Worm (Caenorhabditis elegans): ENCODE measurements around the gene srt-56.

The srt-56 gene

DNA sequence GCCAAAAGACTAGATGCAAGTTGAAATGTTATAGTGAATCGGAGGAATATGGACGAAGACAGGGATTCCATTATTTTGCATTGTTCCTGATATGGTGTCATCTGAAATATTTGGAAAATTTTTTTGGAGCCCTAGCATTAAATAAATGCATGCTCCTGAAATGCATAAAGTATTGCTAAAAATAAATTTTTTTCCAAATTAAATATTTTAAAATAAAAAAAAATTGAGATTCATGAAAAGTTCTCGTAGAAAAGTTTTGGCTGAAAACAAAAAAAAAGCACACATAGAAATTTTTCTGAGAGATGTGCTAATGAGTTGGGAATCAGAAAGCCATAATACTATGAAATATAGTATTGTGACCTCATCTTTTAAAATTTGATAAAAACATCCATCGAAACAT is 33.4 kb upstream of the srt-56 start, which contains the start of gene srab-7:
srab-7 (minus strand) TSS at position 101 of the 400 bp plus-strand sequence.
- TF ChIP-seq T22C8.4 (GFP tag; IDR thresholded peaks at IDR 0.05) (no peak), flt-1 (GFP tag; IDR thresholded peaks at IDR 0.05) (no peak), ztf-29 (GFP tag; IDR thresholded peaks at IDR 0.05) (no peak), klf-2 (GFP tag; conservative IDR thresholded peaks at IDR 0.05) (no peak)

DNA sequence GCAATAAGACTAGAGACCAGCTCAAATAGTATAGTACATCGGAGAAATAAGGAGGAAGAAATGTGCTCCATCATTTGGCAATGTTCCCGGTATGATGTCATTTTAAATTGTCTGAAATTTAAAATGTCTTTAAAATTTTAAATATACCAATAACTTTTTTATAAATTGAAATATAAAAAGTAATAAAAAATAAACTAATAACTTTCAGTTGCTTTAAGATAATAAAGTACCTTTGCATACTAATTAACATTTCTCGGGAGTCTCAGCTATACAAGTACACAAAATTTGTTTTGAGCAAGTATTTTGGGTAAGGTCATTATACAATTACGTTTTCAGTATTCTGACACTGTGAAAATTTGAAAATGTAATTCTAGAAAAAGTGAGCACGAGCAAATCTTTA is 30.2 kb upstream of the srt-56 start, which contains the start of gene srab-6:
srab-6 (minus strand) TSS at position 101 of the 400 bp plus-strand sequence.
- no peak for TF ChIP-seq tab-1 (GFP tag; IDR thresholded peaks at IDR 0.05)
- TF ChIP-seq cog-1 (tag; optimal IDR thresholded peaks at IDR 0.05) = no peak
- TF ChIP-seq ref-1 (GFP tag; conservative IDR thresholded peaks at IDR 0.05) = no peak
- TF ChIP-seq T22C8.4 (GFP tag; IDR thresholded peaks at IDR 0.05) = no peak
- no peak for TF ChIP-seq flt-1 (GFP tag; IDR thresholded peaks at IDR 0.05)
- TF ChIP-seq med-1 (GFP tag; optimal IDR thresholded peaks at IDR 0.05; ENCODE audit: insufficient read depth) = no peak
- no peak for TF ChIP-seq ztf-29 (GFP tag; IDR thresholded peaks at IDR 0.05)
- no peak for TF ChIP-seq klf-2 (GFP tag; conservative IDR thresholded peaks at IDR 0.05)
- no peak for TF ChIP-seq ztf-23 (GFP tag; IDR thresholded peaks at IDR 0.05)

DNA sequence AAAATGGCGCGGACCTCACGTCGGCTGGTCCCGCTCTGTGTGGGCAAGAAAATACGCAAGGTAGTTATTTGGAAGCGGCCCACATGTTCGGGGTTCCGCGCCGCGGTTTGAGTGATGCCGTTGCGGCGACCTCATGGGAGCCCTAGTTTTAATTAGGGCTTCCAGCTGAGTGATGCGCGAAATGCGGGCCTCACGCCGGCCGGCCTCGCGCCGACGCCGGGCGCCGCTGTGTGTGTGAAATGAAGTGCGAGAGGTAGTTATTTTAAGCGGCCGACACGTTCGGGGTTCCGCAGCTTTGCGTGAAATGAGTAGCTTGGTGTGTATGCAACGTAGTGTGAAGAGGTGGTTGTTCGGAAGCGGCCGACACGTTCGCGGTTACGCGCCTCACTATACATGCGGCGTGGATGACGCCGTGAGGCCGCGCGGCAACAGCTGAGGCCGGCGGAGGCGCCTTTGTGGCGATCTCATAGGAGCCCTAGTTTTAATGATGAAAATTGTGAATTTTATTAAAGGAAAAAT is 28.3 kb upstream of the srt-56 start:
- TF ChIP-seq tab-1 (GFP tag; IDR thresholded peaks at IDR 0.05) (no peak), med-1 (GFP tag; optimal IDR thresholded peaks at IDR 0.05; ENCODE audit: insufficient read depth) (no peak), ref-1 (GFP tag; conservative IDR thresholded peaks at IDR 0.05) (no peak), cog-1 (tag; optimal IDR thresholded peaks at IDR 0.05) (no peak), ztf-23 (GFP tag; IDR thresholded peaks at IDR 0.05) (no peak), flt-1 (GFP tag; IDR thresholded peaks at IDR 0.05) (no peak)

DNA sequence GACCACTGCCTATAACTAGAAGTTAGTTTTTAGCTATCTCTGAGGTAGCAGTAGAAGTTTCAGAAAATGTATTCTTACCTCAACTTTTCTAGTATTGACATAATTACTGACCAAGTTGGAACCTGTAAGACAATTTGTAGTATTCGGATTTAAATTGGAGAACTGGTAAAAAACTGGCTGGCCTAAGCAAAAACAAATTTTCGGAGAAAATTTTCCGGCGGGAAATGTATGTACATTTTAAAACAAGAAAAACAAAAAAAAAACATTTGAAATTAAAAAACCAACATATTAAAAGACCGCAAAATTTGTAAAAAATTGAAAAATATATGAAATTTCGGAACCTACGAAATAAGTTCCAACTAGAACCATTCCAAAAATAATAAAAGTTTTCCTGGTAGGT is 25.3 kb upstream of the srt-56 start, which contains the start of gene srab-11:
srab-11 (minus strand) TSS at position 101 of the 400 bp plus-strand sequence.
- TF ChIP-seq med-1 (GFP tag; optimal IDR thresholded peaks at IDR 0.05; ENCODE audit: insufficient read depth) = no peak
- TF ChIP-seq T22C8.4 (GFP tag; IDR thresholded peaks at IDR 0.05) = no peak
- TF ChIP-seq ztf-29 (GFP tag; IDR thresholded peaks at IDR 0.05) = no peak
- no peak for TF ChIP-seq ztf-23 (GFP tag; IDR thresholded peaks at IDR 0.05)
- no peak for TF ChIP-seq klf-2 (GFP tag; conservative IDR thresholded peaks at IDR 0.05)
- no peak for TF ChIP-seq ref-1 (GFP tag; conservative IDR thresholded peaks at IDR 0.05)
- TF ChIP-seq flt-1 (GFP tag; IDR thresholded peaks at IDR 0.05) = no peak
- TF ChIP-seq tab-1 (GFP tag; IDR thresholded peaks at IDR 0.05) = no peak
- no peak for TF ChIP-seq cog-1 (tag; optimal IDR thresholded peaks at IDR 0.05)

DNA sequence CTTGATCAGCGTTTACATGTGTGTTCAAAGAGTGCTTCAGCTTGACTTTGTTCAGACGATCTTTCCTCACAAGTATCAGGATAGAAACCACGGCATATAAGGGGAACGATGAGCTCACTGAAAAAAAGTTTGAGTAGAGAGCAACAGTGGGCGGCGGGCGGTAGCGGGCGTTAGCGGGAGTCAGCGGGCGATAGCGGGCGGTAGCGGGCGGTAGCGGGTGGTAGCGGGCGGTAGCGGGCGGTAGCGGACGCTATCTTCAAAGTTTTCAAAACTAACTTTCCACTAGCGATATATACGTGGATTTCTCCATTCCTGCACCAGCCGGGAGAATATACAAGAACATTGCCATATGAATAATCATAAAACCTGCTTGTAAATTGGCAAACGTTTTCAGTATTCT is 23.6 kb upstream of the srt-56 start:
- TF ChIP-seq flt-1 (GFP tag; IDR thresholded peaks at IDR 0.05) = no peak
- 0 out of 2 replicates have a peak, but pooled peaks have one; percentile 37 for TF ChIP-seq tab-1 (GFP tag; IDR thresholded peaks at IDR 0.05)

DNA sequence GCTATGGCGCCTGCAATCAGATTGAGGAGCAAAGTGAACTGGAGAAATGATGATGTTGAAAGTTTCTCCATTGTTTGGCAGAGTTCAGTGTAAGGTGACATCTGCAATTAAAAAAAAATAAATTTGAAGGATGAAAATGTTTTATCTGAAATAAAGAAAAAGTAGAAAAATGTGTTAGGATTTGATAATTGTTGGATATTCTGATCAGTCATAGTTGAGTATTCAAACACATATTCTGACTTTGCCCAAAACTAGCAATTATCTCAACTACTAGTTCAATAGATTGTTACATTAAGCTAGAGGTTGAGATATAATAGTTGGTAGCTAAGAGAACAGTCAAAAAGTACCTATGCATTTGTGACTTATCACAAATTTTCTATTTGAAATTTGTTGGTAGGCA is 22.9 kb upstream of the srt-56 start, which contains the start of gene srab-10:
srab-10 (minus strand) TSS at position 101 of the 400 bp plus-strand sequence.
- TF ChIP-seq T22C8.4 (GFP tag; IDR thresholded peaks at IDR 0.05) = no peak
- no peak for TF ChIP-seq flt-1 (GFP tag; IDR thresholded peaks at IDR 0.05)
- TF ChIP-seq ztf-29 (GFP tag; IDR thresholded peaks at IDR 0.05) = no peak
- no peak for TF ChIP-seq ref-1 (GFP tag; conservative IDR thresholded peaks at IDR 0.05)
- no peak for TF ChIP-seq klf-2 (GFP tag; conservative IDR thresholded peaks at IDR 0.05)
- no peak for TF ChIP-seq med-1 (GFP tag; optimal IDR thresholded peaks at IDR 0.05; ENCODE audit: insufficient read depth)

DNA sequence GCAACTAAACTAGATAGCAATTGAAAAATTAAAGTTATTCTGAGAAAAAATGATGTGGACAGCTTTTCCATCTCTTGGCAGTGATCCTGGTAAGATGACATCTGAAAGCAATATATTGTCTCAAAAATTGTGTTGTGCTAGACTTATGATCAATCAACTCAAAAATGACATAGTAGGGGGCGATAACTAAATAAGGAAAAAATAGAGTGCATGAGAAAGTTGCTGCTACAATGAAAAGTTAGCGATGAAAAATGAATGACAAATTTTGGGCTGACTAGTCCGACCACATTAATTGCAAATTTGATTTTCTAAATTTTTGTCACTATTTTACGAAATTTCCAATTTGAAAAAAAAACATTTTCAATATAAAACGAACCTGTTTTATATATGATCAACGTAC is 19.5 kb upstream of the srt-56 start, which contains the start of gene srab-9:
srab-9 (minus strand) TSS at position 101 of the 400 bp plus-strand sequence.
- TF ChIP-seq T22C8.4 (GFP tag; IDR thresholded peaks at IDR 0.05) (no peak), tab-1 (GFP tag; IDR thresholded peaks at IDR 0.05) (no peak), cog-1 (tag; optimal IDR thresholded peaks at IDR 0.05) (no peak), ztf-29 (GFP tag; IDR thresholded peaks at IDR 0.05) (no peak), med-1 (GFP tag; optimal IDR thresholded peaks at IDR 0.05; ENCODE audit: insufficient read depth) (no peak), klf-2 (GFP tag; conservative IDR thresholded peaks at IDR 0.05) (no peak), ref-1 (GFP tag; conservative IDR thresholded peaks at IDR 0.05) (no peak), ztf-23 (GFP tag; IDR thresholded peaks at IDR 0.05) (no peak), flt-1 (GFP tag; IDR thresholded peaks at IDR 0.05) (no peak)

DNA sequence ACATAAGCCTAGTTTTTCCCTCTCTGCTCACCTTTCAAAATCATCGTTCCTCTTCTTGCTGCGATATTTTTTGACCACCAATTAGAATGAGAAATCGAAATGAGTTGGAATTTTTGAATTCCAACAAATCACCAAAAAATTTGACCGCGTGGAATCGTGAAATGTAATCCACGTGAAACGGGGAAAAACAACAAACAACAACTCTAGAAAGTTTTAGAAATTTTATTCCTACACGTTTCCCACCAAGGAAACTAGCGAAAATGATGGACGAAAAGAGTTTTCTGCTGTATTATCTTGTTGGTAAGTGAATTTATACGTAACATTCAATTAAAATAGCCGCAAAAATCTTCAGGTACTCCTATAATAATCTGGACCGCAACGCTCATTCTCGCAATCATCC is 16.8 kb upstream of the srt-56 start, which contains the start of the genes irld-3 and F02C9.1:
irld-3 (minus strand) TSS at position 101 of the 400 bp plus-strand sequence.
F02C9.1 (plus strand) TSS at position 216 of the 400 bp plus-strand sequence.
- TF ChIP-seq tab-1 (GFP tag; IDR thresholded peaks at IDR 0.05) (no peak), T22C8.4 (GFP tag; IDR thresholded peaks at IDR 0.05) (no peak), ref-1 (GFP tag; conservative IDR thresholded peaks at IDR 0.05) (no peak), ztf-29 (GFP tag; IDR thresholded peaks at IDR 0.05) (no peak), cog-1 (tag; optimal IDR thresholded peaks at IDR 0.05) (no peak), klf-2 (GFP tag; conservative IDR thresholded peaks at IDR 0.05) (no peak), med-1 (GFP tag; optimal IDR thresholded peaks at IDR 0.05; ENCODE audit: insufficient read depth) (no peak), ztf-23 (GFP tag; IDR thresholded peaks at IDR 0.05) (no peak), flt-1 (GFP tag; IDR thresholded peaks at IDR 0.05) (no peak)

DNA sequence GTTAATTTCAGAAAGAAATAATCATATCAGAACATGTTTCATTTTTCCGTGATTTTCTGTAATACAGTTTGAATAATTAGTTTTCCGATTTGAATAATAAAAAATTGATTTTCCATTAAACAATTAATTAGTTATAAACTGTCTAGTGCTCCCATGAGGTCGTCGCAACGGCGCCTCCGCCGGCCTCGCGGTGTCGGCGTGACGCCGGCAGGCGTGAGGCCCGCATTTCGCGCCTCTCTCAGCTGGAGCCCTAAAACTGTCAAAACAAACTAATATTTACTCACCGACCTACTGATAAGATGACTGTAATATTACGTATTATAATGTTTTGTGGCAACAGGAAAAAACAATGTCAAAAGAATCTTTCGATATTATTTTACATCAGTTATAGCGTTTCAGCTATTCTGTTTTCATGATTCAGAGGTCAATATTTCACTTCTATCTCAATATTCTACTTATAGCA is 11.7 kb upstream of the srt-56 start, which contains the start of gene F02C9.2:
F02C9.2 (plus strand) TSS at position 413 of the 463 bp plus-strand sequence.
- TF ChIP-seq klf-2 (GFP tag; conservative IDR thresholded peaks at IDR 0.05) = no peak
- no peak for TF ChIP-seq cog-1 (tag; optimal IDR thresholded peaks at IDR 0.05)
- no peak for TF ChIP-seq ref-1 (GFP tag; conservative IDR thresholded peaks at IDR 0.05)
- TF ChIP-seq T22C8.4 (GFP tag; IDR thresholded peaks at IDR 0.05) = no peak
- TF ChIP-seq tab-1 (GFP tag; IDR thresholded peaks at IDR 0.05) = no peak
- TF ChIP-seq ztf-23 (GFP tag; IDR thresholded peaks at IDR 0.05) = no peak
- TF ChIP-seq flt-1 (GFP tag; IDR thresholded peaks at IDR 0.05) = no peak
- TF ChIP-seq med-1 (GFP tag; optimal IDR thresholded peaks at IDR 0.05; ENCODE audit: insufficient read depth) = no peak
- TF ChIP-seq ztf-29 (GFP tag; IDR thresholded peaks at IDR 0.05) = no peak

DNA sequence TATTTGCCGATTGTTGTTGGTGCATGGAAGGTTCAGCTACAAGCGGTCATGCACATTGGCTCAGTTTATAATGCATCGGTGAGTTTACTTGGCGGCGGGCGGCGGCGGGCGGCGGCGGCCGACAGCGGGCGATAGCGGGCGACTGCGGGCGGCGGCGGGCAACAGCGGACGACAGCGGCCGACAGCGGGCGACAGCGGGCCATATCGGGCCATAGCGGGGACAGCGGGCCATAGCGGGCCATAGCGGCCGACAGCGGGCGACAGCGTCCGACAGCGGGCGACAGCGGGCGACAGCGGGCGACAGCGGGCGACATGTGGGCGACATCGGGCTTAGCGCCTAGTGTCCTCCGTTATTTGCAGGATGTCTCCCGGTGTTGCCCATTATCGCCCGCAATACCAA is 10.5 kb upstream of the srt-56 start:
- TF ChIP-seq flt-1 (GFP tag; IDR thresholded peaks at IDR 0.05) = peak; percentile 48; the same call in 1 of the 2 replicates
- TF ChIP-seq T22C8.4 (GFP tag; IDR thresholded peaks at IDR 0.05) = no peak
- no peak for TF ChIP-seq cog-1 (tag; optimal IDR thresholded peaks at IDR 0.05)
- no peak for TF ChIP-seq tab-1 (GFP tag; IDR thresholded peaks at IDR 0.05)
- no peak for TF ChIP-seq ref-1 (GFP tag; conservative IDR thresholded peaks at IDR 0.05)
- no peak for TF ChIP-seq klf-2 (GFP tag; conservative IDR thresholded peaks at IDR 0.05)
- TF ChIP-seq ztf-23 (GFP tag; IDR thresholded peaks at IDR 0.05) = no peak
- TF ChIP-seq med-1 (GFP tag; optimal IDR thresholded peaks at IDR 0.05; ENCODE audit: insufficient read depth) = no peak
